Fruit fly (Drosophila melanogaster): ENCODE measurements around the gene GABA-B-R1.

GABA-B-R1 gene

dm6 chr2L:15067832-15068231 lies 51.7 kb downstream of the GABA-B-R1 start (continued):
- TF ChIP-seq Usf (GFP tag; optimal IDR thresholded peaks at IDR 0.05) = peak; percentile 42
- peak; percentile 40 for TF ChIP-seq Xbp1 (GFP tag; optimal IDR thresholded peaks at IDR 0.05)
- TF ChIP-seq CG2116 (GFP tag; optimal IDR thresholded peaks at IDR 0.05) = peak; percentile 74
- TF ChIP-seq ro (GFP tag; IDR thresholded peaks at IDR 0.05) = no peak
- TF ChIP-seq Rfx (GFP tag; IDR thresholded peaks at IDR 0.05) = peak; percentile 75
- peak; percentile 25 for TF ChIP-seq CG1792 (GFP tag; optimal IDR thresholded peaks at IDR 0.05)
- TF ChIP-seq Spps (tag; optimal IDR thresholded peaks at IDR 0.05) = no peak
- no peak for TF ChIP-seq CG11093 (GFP tag; IDR thresholded peaks at IDR 0.05)
- TF ChIP-seq CG12299 (tag; optimal IDR thresholded peaks at IDR 0.05) = no peak
- no peak for TF ChIP-seq CG34376 (GFP tag; optimal IDR thresholded peaks at IDR 0.05)
- peak; percentile 23 for TF ChIP-seq CG7839 (tag; optimal IDR thresholded peaks at IDR 0.05)
- TF ChIP-seq Antp (GFP tag; optimal IDR thresholded peaks at IDR 0.05) = no peak
- TF ChIP-seq CG31365 (tag; optimal IDR thresholded peaks at IDR 0.05) = peak; percentile 14
- peak; percentile 40 for TF ChIP-seq CG7745 (tag; optimal IDR thresholded peaks at IDR 0.05)
- no peak for TF ChIP-seq corto (GFP tag; optimal IDR thresholded peaks at IDR 0.05)
- no peak for TF ChIP-seq CG10462 (GFP tag; optimal IDR thresholded peaks at IDR 0.05)
- peak; percentile 59 for TF ChIP-seq CG4328 (GFP tag; optimal IDR thresholded peaks at IDR 0.05)
- peak; percentile 52 for TF ChIP-seq CG7928 (GFP tag; optimal IDR thresholded peaks at IDR 0.05)
- peak; percentile 71 for TF ChIP-seq kah (GFP tag; optimal IDR thresholded peaks at IDR 0.05)
- no peak for TF ChIP-seq eve (GFP tag; optimal IDR thresholded peaks at IDR 0.05)
- TF ChIP-seq Mad (GFP tag; optimal IDR thresholded peaks at IDR 0.05) = no peak
- no peak for TF ChIP-seq jing (GFP tag; optimal IDR thresholded peaks at IDR 0.05)
- TF ChIP-seq pita (GFP tag; optimal IDR thresholded peaks at IDR 0.05) = no peak
- TF ChIP-seq Doc3 (GFP tag; IDR thresholded peaks at IDR 0.05; ENCODE audit: partially characterized antibody) = peak; percentile 76
- peak; percentile 87 for TF ChIP-seq CG15514 (GFP tag; optimal IDR thresholded peaks at IDR 0.05)
- peak; percentile 56; the same call in 1 of the 2 replicates for TF ChIP-seq CG3847 (GFP tag; IDR thresholded peaks at IDR 0.05)
- no peak for TF ChIP-seq aop (GFP tag; IDR thresholded peaks at IDR 0.05)
- TF ChIP-seq lab (GFP tag; optimal IDR thresholded peaks at IDR 0.05) = peak; percentile 76
- TF ChIP-seq CG4854 (GFP tag; optimal IDR thresholded peaks at IDR 0.05) = peak; percentile 21
- TF ChIP-seq CG7963 (GFP tag; IDR thresholded peaks at IDR 0.05; ENCODE audit: partially characterized antibody) = no peak
- peak; percentile 64 for TF ChIP-seq HLHmδ (GFP tag; optimal IDR thresholded peaks at IDR 0.05)
- peak; percentile 44 for TF ChIP-seq CG3995 (GFP tag; optimal IDR thresholded peaks at IDR 0.05)
- no peak for TF ChIP-seq ab (GFP tag; optimal IDR thresholded peaks at IDR 0.05)
- no peak for TF ChIP-seq prd (optimal IDR thresholded peaks at IDR 0.05)
- no peak for TF ChIP-seq prd (GFP tag; IDR thresholded peaks at IDR 0.05)
- peak; percentile 95 for TF ChIP-seq Bgb (GFP tag; IDR thresholded peaks at IDR 0.05; ENCODE audit: partially characterized antibody)
- TF ChIP-seq scrt (GFP tag; optimal IDR thresholded peaks at IDR 0.05) = peak; percentile 55
- TF ChIP-seq CG13775 (GFP tag; optimal IDR thresholded peaks at IDR 0.05) = no peak
- TF ChIP-seq CG17186 (GFP tag; optimal IDR thresholded peaks at IDR 0.05) = peak; percentile 79
- peak; percentile 31 for TF ChIP-seq ewg (GFP tag; optimal IDR thresholded peaks at IDR 0.05)
- TF ChIP-seq Bteb2 (GFP tag; optimal IDR thresholded peaks at IDR 0.05) = peak; percentile 6
- peak; percentile 19 for TF ChIP-seq NC2β (GFP tag; optimal IDR thresholded peaks at IDR 0.05)
- peak; percentile 29 for TF ChIP-seq CG6254 (GFP tag; optimal IDR thresholded peaks at IDR 0.05)
- TF ChIP-seq knrl (GFP tag; IDR thresholded peaks at IDR 0.05; ENCODE audit: partially characterized antibody) = peak; percentile 88
- TF ChIP-seq CG9797 (GFP tag; optimal IDR thresholded peaks at IDR 0.05) = peak; percentile 63
- no peak for TF ChIP-seq vfl (GFP tag; optimal IDR thresholded peaks at IDR 0.05)
- TF ChIP-seq CG13287 (GFP tag; IDR thresholded peaks at IDR 0.05; ENCODE audit: partially characterized antibody) = peak; percentile 90
- TF ChIP-seq CG10979 (tag; optimal IDR thresholded peaks at IDR 0.05) = peak; percentile 0
- TF ChIP-seq gem (tag; optimal IDR thresholded peaks at IDR 0.05) = peak; percentile 15
- TF ChIP-seq NfI (GFP tag; optimal IDR thresholded peaks at IDR 0.05) = peak; percentile 47
